Fruit fly (Drosophila melanogaster) whole organism: ENCODE data around the gene Usp32.

Source experiments
- EcR ChIP-seq, 2 experiments: fragments of >200 bp; optimal IDR thresholded peaks; 2 replicates each; lab custom pipeline; 2017; ENCODE audit warnings: missing biosample characterization in 2 of 2, missing genetic modification characterization in 2 of 2, missing genetic modification reagents in 2 of 2
- pan ChIP-seq: fragments of >200 bp; optimal IDR thresholded peaks from 2 replicates; lab custom pipeline; 2017
- psq ChIP-seq: fragments of >200 bp; optimal IDR thresholded peaks from 2 replicates; lab custom pipeline; 2017
- usp ChIP-seq: fragments of >200 bp; optimal IDR thresholded peaks from 2 replicates; lab custom pipeline; 2017; ENCODE audit warnings: missing biosample characterization, missing genetic modification characterization, mixed read lengths

DNA sequence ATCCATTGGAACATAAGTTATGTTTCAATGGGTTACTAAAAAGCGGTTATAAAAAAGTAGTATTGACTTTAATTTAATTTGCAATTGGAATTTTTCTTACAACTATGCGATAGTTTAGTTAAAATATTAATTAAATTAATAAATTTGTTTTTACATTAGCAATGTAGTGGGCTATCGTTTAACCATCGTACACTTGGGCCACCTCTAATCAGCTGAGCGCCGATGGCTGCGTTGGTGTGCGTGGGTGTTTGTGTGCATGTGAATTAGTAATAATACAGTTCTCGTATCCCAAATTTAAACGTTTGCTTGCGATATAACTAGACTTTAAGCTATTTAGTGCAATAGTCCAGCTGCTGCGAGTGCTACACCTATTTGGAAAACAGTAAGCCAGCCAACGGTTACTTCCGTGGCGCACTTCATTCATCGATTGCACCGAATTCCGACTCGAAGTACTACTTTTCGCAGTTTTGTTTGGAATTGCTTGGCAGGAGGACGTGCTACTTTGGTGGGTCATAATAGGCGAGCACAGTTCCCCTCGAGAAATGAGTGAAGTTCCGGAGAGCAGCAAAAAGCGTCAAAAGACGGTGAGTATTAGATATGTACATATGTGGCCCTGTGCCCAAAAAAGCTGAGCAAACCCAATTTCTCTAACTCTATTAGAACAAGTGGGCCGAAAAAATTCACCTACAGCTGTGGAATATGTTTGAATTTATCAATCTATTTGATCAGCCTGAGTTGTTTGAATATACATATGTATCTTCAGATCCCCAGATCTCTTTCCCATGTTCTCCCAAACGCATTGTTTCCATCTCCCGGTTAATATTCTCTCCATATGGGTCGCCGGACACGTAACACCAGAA is 25.7 kb upstream of the Usp32 start, which contains the start of gene Papss:
- no peak for TF ChIP-seq usp
- TF ChIP-seq pan (lab: Kevin White, UChicago): no peak
- TF ChIP-seq psq (lab: Kevin White, UChicago): no peak
- TF ChIP-seq EcR (GFP tag; optimal IDR thresholded peaks at IDR 0.05; lab: Kevin White, UChicago): no peak
